Worm (Caenorhabditis elegans): Measurements from ENCODE around the gene vamp-7.

- TF ChIP-seq nhr-12 (tag; optimal IDR thresholded peaks at IDR 0.05): no peak
- no peak for TF ChIP-seq snpc-4 (tag; optimal IDR thresholded peaks at IDR 0.05)
- TF ChIP-seq nhr-77 (tag; optimal IDR thresholded peaks at IDR 0.05): no peak
- no peak for TF ChIP-seq nhr-11 (tag; optimal IDR thresholded peaks at IDR 0.05)
- no peak for TF ChIP-seq lin-13 (GFP tag; optimal IDR thresholded peaks at IDR 0.05)
- TF ChIP-seq fos-1 (tag; optimal IDR thresholded peaks at IDR 0.05): peak; percentile 85
Measured at ce11 chrIV:2618611-2619010, 10.8 kb downstream of the vamp-7 start, which contains the start of gene smf-3.
